Worm (Caenorhabditis elegans) whole organism, L1 larva: ENCODE data around the gene F43C11.12.

Source experiments
- aha-1 ChIP-seq: fragments of 150-350 bp; optimal IDR thresholded peaks from 2 replicates; lab custom pipeline; 2014; ENCODE audit warnings: missing biosample characterization, missing genetic modification characterization
- unc-62 ChIP-seq: fragments of 150-350 bp; optimal IDR thresholded peaks from 2 replicates; lab custom pipeline; 2014; ENCODE audit warnings: missing biosample characterization, missing genetic modification reagents, missing genetic modification characterization
- ztf-4 ChIP-seq: fragments of 150-350 bp; optimal IDR thresholded peaks from 2 replicates; lab custom pipeline; 2014; ENCODE audit warnings: missing biosample characterization, missing genetic modification characterization

DNA sequence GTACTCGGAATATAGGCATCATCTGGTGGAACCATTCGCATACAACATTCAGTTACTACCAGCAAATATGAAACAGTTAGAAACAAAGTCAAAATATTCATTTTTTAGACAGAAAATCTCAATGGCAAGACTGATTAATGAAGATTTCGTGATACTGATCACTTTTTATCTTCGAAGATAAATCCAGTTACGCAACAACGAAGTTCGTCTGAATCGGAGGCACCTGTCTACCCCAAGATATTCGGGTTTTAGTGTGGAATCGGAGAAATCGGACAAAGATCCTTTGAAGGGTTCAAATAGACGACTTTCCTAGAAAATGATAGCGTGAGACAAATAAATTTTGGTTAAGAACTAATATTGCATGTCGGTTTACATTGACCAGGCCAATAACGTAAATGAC, 29.3 kb upstream of the F43C11.12 start, which contains the start of gene F16G10.13:
- TF ChIP-seq aha-1 (tag; lab: Kevin White, UChicago) (no peak), ztf-4 (no peak), unc-62 (GFP tag; lab: Kevin White, UChicago) (no peak)
